Fruit fly (Drosophila melanogaster) whole organism: ENCODE measurements around the gene Ire1.

Source experiments
- CG8478 ChIP-seq: fragments of >200 bp; optimal IDR thresholded peaks from 2 replicates; lab custom pipeline; 2018; ENCODE audit warnings: inconsistent platforms
- Dll ChIP-seq: fragments of >200 bp; optimal IDR thresholded peaks from 2 replicates; lab custom pipeline; 2017
- usp ChIP-seq: fragments of >200 bp; optimal IDR thresholded peaks from 2 replicates; lab custom pipeline; 2017; ENCODE audit warnings: missing biosample characterization, missing genetic modification characterization, mixed read lengths

DNA sequence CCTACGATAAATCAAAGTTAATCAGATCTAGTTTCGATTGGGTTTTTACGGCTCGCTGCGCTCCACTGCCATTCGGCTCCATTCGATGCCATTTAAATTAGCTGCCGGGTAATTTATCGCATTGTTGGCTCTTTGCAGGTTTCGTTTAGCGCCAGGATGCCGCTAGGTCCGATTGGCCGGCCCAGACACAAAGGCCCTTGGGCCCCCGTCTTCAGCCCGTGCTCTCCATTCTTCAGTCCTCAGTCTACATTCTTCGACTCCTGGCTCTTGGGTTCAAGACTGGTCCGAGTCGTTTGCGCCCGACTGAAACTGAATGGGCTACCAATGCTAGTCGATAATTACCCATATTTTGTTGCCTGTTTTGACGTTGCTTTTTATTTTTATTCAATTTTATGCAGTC lies 47.9 kb downstream of the Ire1 start:
- TF ChIP-seq CG8478 (no peak), Dll (lab: Kevin White, UChicago) (no peak), usp (GFP tag; lab: Kevin White, UChicago) (no peak)
